Worm (Caenorhabditis elegans): ENCODE measurements around the gene C32H11.3.

DNA sequence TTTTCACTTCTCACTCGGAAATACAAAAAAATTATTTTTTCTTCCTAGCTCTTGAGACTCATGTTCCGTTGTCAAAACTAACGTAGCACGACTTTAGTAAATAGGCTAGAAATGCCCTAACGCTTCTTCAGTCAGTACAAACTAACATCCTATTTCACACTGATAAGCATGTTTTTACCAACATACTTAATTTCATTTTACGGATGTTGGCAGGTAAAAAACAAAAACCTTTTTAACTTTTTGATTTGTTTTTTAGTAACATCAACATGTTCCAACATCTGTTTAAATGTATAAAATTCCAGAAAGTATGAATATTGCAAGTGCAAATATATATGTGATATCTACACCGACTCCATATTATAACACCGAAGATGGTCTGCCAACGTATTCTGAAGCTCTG lies 18.1 kb upstream of the C32H11.3 start, which contains the start of gene K08D8.10:
- TF ChIP-seq pha-4 (tag; optimal IDR thresholded peaks at IDR 0.05) (no peak), fkh-10 (GFP tag; optimal IDR thresholded peaks at IDR 0.05) (no peak), nhr-77 (tag; optimal IDR thresholded peaks at IDR 0.05) (no peak), jun-1 (tag; optimal IDR thresholded peaks at IDR 0.05) (no peak), nhr-12 (tag; optimal IDR thresholded peaks at IDR 0.05) (no peak), lin-15B (tag; optimal IDR thresholded peaks at IDR 0.05) (no peak), ztf-11 (tag; optimal IDR thresholded peaks at IDR 0.05) (no peak)
